Worm (Caenorhabditis elegans) whole organism, late embryonic: ENCODE data around the gene clc-7.

Experiments
- C08G9.2 ChIP-seq: sonication (generic microtip); optimal IDR thresholded peaks from 2 replicates; lab custom pipeline; 2016; ENCODE audit warnings: mild to moderate bottlenecking, missing genetic modification characterization, moderate library complexity, missing compliant biosample characterization
- C38D4.7 ChIP-seq: fragments of 200-800 bp; sonication (Bioruptor generic); optimal IDR thresholded peaks from 2 replicates; lab custom pipeline; 2018; ENCODE audit warnings: mild to moderate bottlenecking, missing genetic modification characterization, moderate library complexity, missing compliant biosample characterization
- F13H6.1 ChIP-seq: sonication (generic microtip); optimal IDR thresholded peaks from 2 replicates; lab custom pipeline; 2016; ENCODE audit warnings: missing genetic modification characterization, missing compliant biosample characterization
- K02D7.2 ChIP-seq: sonication (generic microtip); optimal IDR thresholded peaks from 2 replicates; lab custom pipeline; 2017; ENCODE audit warnings: mild to moderate bottlenecking, missing genetic modification characterization, missing compliant biosample characterization
- Y22D7AL.16 ChIP-seq: sonication (generic microtip); optimal IDR thresholded peaks from 2 replicates; lab custom pipeline; 2016; ENCODE audit warnings: missing genetic modification characterization, missing compliant biosample characterization
- ceh-14 ChIP-seq: sonication (generic microtip); optimal IDR thresholded peaks from 2 replicates; lab custom pipeline; 2016; ENCODE audit warnings: missing genotype, missing genetic modification characterization, missing compliant biosample characterization
- ceh-2 ChIP-seq: sonication (generic microtip); optimal IDR thresholded peaks from 2 replicates; lab custom pipeline; 2016; ENCODE audit warnings: missing genotype, missing genetic modification characterization, missing compliant biosample characterization
- ceh-22 ChIP-seq: sonication (generic microtip); optimal IDR thresholded peaks from 2 replicates; lab custom pipeline; 2017; ENCODE audit warnings: missing biosample characterization, missing genetic modification characterization
- ceh-34 ChIP-seq: sonication (generic microtip); optimal IDR thresholded peaks from 2 replicates; lab custom pipeline; 2016; ENCODE audit warnings: mild to moderate bottlenecking, missing genetic modification characterization, missing compliant biosample characterization
- ceh-48 ChIP-seq: sonication (generic microtip); optimal IDR thresholded peaks from 2 replicates; lab custom pipeline; 2016; ENCODE audit warnings: missing genetic modification characterization, inconsistent platforms, missing compliant biosample characterization
- ceh-6 ChIP-seq: fragments of 200-800 bp; sonication (Bioruptor generic); optimal IDR thresholded peaks from 2 replicates; lab custom pipeline; 2018; ENCODE audit warnings: mild to moderate bottlenecking, missing genetic modification characterization, missing compliant biosample characterization
- ceh-9 ChIP-seq: sonication (generic microtip); optimal IDR thresholded peaks from 2 replicates; lab custom pipeline; 2016; ENCODE audit warnings: mild to moderate bottlenecking, missing genetic modification characterization, inconsistent platforms, missing compliant biosample characterization
- che-1 ChIP-seq: sonication (generic microtip); optimal IDR thresholded peaks from 2 replicates; lab custom pipeline; 2016; ENCODE audit warnings: mild to moderate bottlenecking, missing genetic modification characterization, missing compliant biosample characterization
- dmd-4 ChIP-seq: sonication (generic microtip); optimal IDR thresholded peaks from 2 replicates; lab custom pipeline; 2016; ENCODE audit warnings: borderline replicate concordance, missing genetic modification characterization, missing compliant biosample characterization
- elt-2 ChIP-seq: sonication (generic microtip); optimal IDR thresholded peaks from 2 replicates; lab custom pipeline; 2016; ENCODE audit warnings: missing genetic modification reagents, missing genetic modification characterization, missing compliant biosample characterization
- ets-4 ChIP-seq: sonication (generic microtip); optimal IDR thresholded peaks from 2 replicates; lab custom pipeline; 2016; ENCODE audit warnings: missing genetic modification characterization, missing compliant biosample characterization
- eyg-1 ChIP-seq: sonication (generic microtip); optimal IDR thresholded peaks from 2 replicates; lab custom pipeline; 2016; ENCODE audit warnings: missing genotype, missing genetic modification characterization, missing compliant biosample characterization
- fax-1 ChIP-seq: sonication (generic microtip); optimal IDR thresholded peaks from 2 replicates; lab custom pipeline; 2016; ENCODE audit warnings: missing genotype, missing genetic modification characterization, missing compliant biosample characterization
- fkh-10 ChIP-seq: fragments of 150-350 bp; optimal IDR thresholded peaks from 2 replicates; lab custom pipeline; 2014; ENCODE audit warnings: missing biosample characterization, missing genetic modification reagents, missing genetic modification characterization
- fkh-6 ChIP-seq: sonication (generic microtip); optimal IDR thresholded peaks from 2 replicates; lab custom pipeline; 2016; ENCODE audit warnings: missing genetic modification characterization, missing compliant biosample characterization
- gmeb-2 ChIP-seq: sonication (generic microtip); optimal IDR thresholded peaks from 2 replicates; lab custom pipeline; 2016; ENCODE audit warnings: missing genetic modification characterization, inconsistent platforms, missing compliant biosample characterization
- hlh-13 ChIP-seq: fragments of 200-800 bp; sonication (Bioruptor generic); optimal IDR thresholded peaks from 2 replicates; lab custom pipeline; 2018; ENCODE audit warnings: mild to moderate bottlenecking, missing genetic modification characterization, missing compliant biosample characterization
- hlh-30 ChIP-seq: sonication (generic microtip); optimal IDR thresholded peaks from 2 replicates; lab custom pipeline; 2017; ENCODE audit warnings: antibody characterized with exemption, missing genetic modification characterization, missing compliant biosample characterization; ENCODE audit not compliant: insufficient read depth
- hlh-8 ChIP-seq: sonication (generic microtip); optimal IDR thresholded peaks from 2 replicates; lab custom pipeline; 2016; ENCODE audit warnings: missing genotype, missing genetic modification characterization, missing compliant biosample characterization
- mec-3 ChIP-seq: sonication (generic microtip); optimal IDR thresholded peaks from 2 replicates; lab custom pipeline; 2016; ENCODE audit warnings: borderline replicate concordance, missing genetic modification characterization, missing compliant biosample characterization
- nfya-1 ChIP-seq: sonication (generic microtip); optimal IDR thresholded peaks from 2 replicates; lab custom pipeline; 2017; ENCODE audit warnings: missing genetic modification characterization, mild to moderate bottlenecking, missing compliant biosample characterization, antibody characterized with exemption, moderate library complexity
- nhr-11 ChIP-seq: fragments of 150-350 bp; optimal IDR thresholded peaks from 2 replicates; lab custom pipeline; 2014; ENCODE audit warnings: missing biosample characterization, missing genetic modification characterization
- npax-4 ChIP-seq: sonication (generic microtip); optimal IDR thresholded peaks from 2 replicates; lab custom pipeline; 2016; ENCODE audit warnings: missing genetic modification characterization, missing compliant biosample characterization
- pag-3 ChIP-seq: sonication (generic microtip); optimal IDR thresholded peaks from 2 replicates; lab custom pipeline; 2016; ENCODE audit warnings: missing compliant biosample characterization, missing genetic modification characterization, borderline replicate concordance
- pat-9 ChIP-seq: fragments of 200-800 bp; sonication (Bioruptor generic); optimal IDR thresholded peaks from 2 replicates; lab custom pipeline; 2018; ENCODE audit warnings: mild to moderate bottlenecking, missing genetic modification characterization, moderate library complexity, missing compliant biosample characterization
- pqm-1 ChIP-seq: sonication (generic microtip); optimal IDR thresholded peaks from 2 replicates; lab custom pipeline; 2016; ENCODE audit warnings: missing genetic modification characterization, missing compliant biosample characterization
- pros-1 ChIP-seq: fragments of 150-350 bp; optimal IDR thresholded peaks from 2 replicates; lab custom pipeline; 2014; ENCODE audit warnings: missing biosample characterization, missing genetic modification reagents, missing genetic modification characterization
- ref-2 ChIP-seq: sonication (generic microtip); optimal IDR thresholded peaks from 2 replicates; lab custom pipeline; 2016; ENCODE audit warnings: missing genetic modification characterization, missing compliant biosample characterization
- rnt-1 ChIP-seq: sonication (generic microtip); optimal IDR thresholded peaks from 2 replicates; lab custom pipeline; 2016; ENCODE audit warnings: missing genetic modification characterization, missing compliant biosample characterization
- sox-2 ChIP-seq: fragments of 200-800 bp; sonication (Bioruptor generic); IDR thresholded peaks from 2 replicates; pipeline ENCODE4 v1.3.6; 2022; ENCODE audit warnings: missing genetic modification reagents, missing genetic modification characterization, missing compliant biosample characterization
- syd-9 ChIP-seq: sonication (generic microtip); optimal IDR thresholded peaks from 2 replicates; lab custom pipeline; 2016; ENCODE audit warnings: mild to moderate bottlenecking, missing genetic modification characterization, moderate library complexity, missing compliant biosample characterization
- unc-3 ChIP-seq, 2 experiments: fragments of 200-800 bp in 1 of 2; sonication (Bioruptor generic) in 1 of 2; sonication (generic microtip) in 1 of 2; conservative IDR thresholded peaks in 1 of 2; optimal IDR thresholded peaks in 1 of 2; 2 replicates each; pipeline versions ENCODE4 v1.3.6 to Lab custom; 2016 to 2022; ENCODE audit warnings: missing compliant biosample characterization in 2 of 2, missing genetic modification characterization in 2 of 2, missing genetic modification reagents in 1 of 2
- unc-86 ChIP-seq: sonication (generic microtip); optimal IDR thresholded peaks from 2 replicates; lab custom pipeline; 2016; ENCODE audit warnings: missing genetic modification characterization, missing compliant biosample characterization
- zip-5 ChIP-seq: sonication (generic microtip); optimal IDR thresholded peaks from 2 replicates; lab custom pipeline; 2016; ENCODE audit warnings: missing genetic modification characterization, missing compliant biosample characterization
- ztf-16 ChIP-seq: sonication (generic microtip); optimal IDR thresholded peaks from 2 replicates; lab custom pipeline; 2017; ENCODE audit warnings: missing genetic modification characterization, missing compliant biosample characterization

The clc-7 gene

ce11 chrX:5079297-5079696 lies 11.4 kb downstream of the clc-7 start:
- TF ChIP-seq ceh-14 (tag; lab: Kevin White, UChicago) (no peak), nfya-1 (no peak), syd-9 (tag; lab: Kevin White, UChicago) (no peak), hlh-13 (no peak), C38D4.7 (GFP tag; lab: Kevin White, UChicago) (no peak), dmd-4 (tag; lab: Kevin White, UChicago) (no peak), mec-3 (tag; lab: Kevin White, UChicago) (no peak), fax-1 (tag; lab: Kevin White, UChicago) (no peak), ceh-2 (tag; lab: Kevin White, UChicago) (no peak), pat-9 (no peak), unc-86 (tag; lab: Kevin White, UChicago) (no peak), ceh-6 (no peak), elt-2 (tag; lab: Kevin White, UChicago) (no peak), fkh-6 (tag; lab: Kevin White, UChicago) (no peak), hlh-8 (tag; lab: Kevin White, UChicago) (no peak), ceh-34 (tag; lab: Kevin White, UChicago) (no peak), Y22D7AL.16 (tag; lab: Kevin White, UChicago) (no peak), ceh-48 (tag; lab: Kevin White, UChicago) (no peak)

ce11 chrX:5084080-5084479 lies 16.2 kb downstream of the clc-7 start:
- TF ChIP-seq ref-2 (tag; lab: Kevin White, UChicago) (no peak), hlh-30 (tag; lab: Kevin White, UChicago) (no peak), sox-2 (no peak), eyg-1 (tag; lab: Kevin White, UChicago) (no peak), nhr-11 (no peak), gmeb-2 (tag; lab: Kevin White, UChicago) (no peak), npax-4 (no peak), fkh-10 (GFP tag; lab: Kevin White, UChicago) (no peak), F13H6.1 (tag; lab: Kevin White, UChicago) (no peak), rnt-1 (tag; lab: Kevin White, UChicago) (no peak), ceh-9 (tag; lab: Kevin White, UChicago) (no peak), C08G9.2 (tag; lab: Kevin White, UChicago) (no peak), mec-3 (tag; lab: Kevin White, UChicago) (no peak), Y22D7AL.16 (tag; lab: Kevin White, UChicago) (no peak), ets-4 (tag; lab: Kevin White, UChicago) (no peak), ceh-22 (tag; lab: Kevin White, UChicago) (no peak), pros-1 (tag; lab: Kevin White, UChicago) (no peak), zip-5 (tag; lab: Kevin White, UChicago) (no peak), K02D7.2 (no peak), pag-3 (no peak)

- TF ChIP-seq unc-3 (GFP tag; conservative IDR thresholded peaks at IDR 0.05; lab: Robert Waterston, UW) (no peak), unc-3 (tag; optimal IDR thresholded peaks at IDR 0.05; lab: Kevin White, UChicago) (no peak), ceh-14 (tag; lab: Kevin White, UChicago) (no peak), pros-1 (tag; lab: Kevin White, UChicago) (no peak), ref-2 (tag; lab: Kevin White, UChicago) (no peak), nfya-1 (no peak), che-1 (no peak), pqm-1 (tag; lab: Kevin White, UChicago) (no peak), ztf-16 (tag; lab: Kevin White, UChicago) (no peak)
Observed at ce11 chrX:5084495-5084894, 16.6 kb downstream of the clc-7 start, which contains the start of gene ets-5. ets-5 (minus strand) TSS chrX:5084526.
